Fruit fly (Drosophila melanogaster): ENCODE results near the gene CG4645.

Gene CG4645

dm6 chrX:12917177-12917576 is 7.4 kb downstream of the CG4645 start, which contains the start of gene fne:
Gene fne, plus strand, starts transcription at chrX:12917477.
- no peak for TF ChIP-seq CG32006 (GFP tag; optimal IDR thresholded peaks at IDR 0.05)

dm6 chrX:12919594-12919993 is 9.8 kb downstream of the CG4645 start:
- no peak for TF ChIP-seq pdm3 (GFP tag; optimal IDR thresholded peaks at IDR 0.05)
- no peak for TF ChIP-seq CG32006 (GFP tag; optimal IDR thresholded peaks at IDR 0.05)
- TF ChIP-seq Hr4 (GFP tag; optimal IDR thresholded peaks at IDR 0.05) = no peak
- TF ChIP-seq CG6163 (GFP tag; IDR thresholded peaks at IDR 0.05) = no peak
- no peak for TF ChIP-seq Ets21C (GFP tag; optimal IDR thresholded peaks at IDR 0.05)
- TF ChIP-seq fkh (GFP tag; optimal IDR thresholded peaks at IDR 0.05) = no peak
- TF ChIP-seq CG16779 (tag; optimal IDR thresholded peaks at IDR 0.05) = no peak
- TF ChIP-seq Sox15 (GFP tag; optimal IDR thresholded peaks at IDR 0.05) = no peak
- no peak for TF ChIP-seq dac (GFP tag; optimal IDR thresholded peaks at IDR 0.05)
- no peak for TF ChIP-seq CG7368 (GFP tag; optimal IDR thresholded peaks at IDR 0.05)
- no peak for TF ChIP-seq CG6808 (GFP tag; optimal IDR thresholded peaks at IDR 0.05)
- no peak for TF ChIP-seq Gug (GFP tag; IDR thresholded peaks at IDR 0.05)
- no peak for TF ChIP-seq Smox (GFP tag; optimal IDR thresholded peaks at IDR 0.05)
- TF ChIP-seq CG10669 (GFP tag; optimal IDR thresholded peaks at IDR 0.05) = no peak
- TF ChIP-seq Lpt (GFP tag; optimal IDR thresholded peaks at IDR 0.05) = no peak
- no peak for TF ChIP-seq Blimp-1 (GFP tag; optimal IDR thresholded peaks at IDR 0.05)
- TF ChIP-seq svp (GFP tag) = no peak
- TF ChIP-seq ss (GFP tag; optimal IDR thresholded peaks at IDR 0.05) = no peak

dm6 chrX:12922338-12922737 is 12.6 kb downstream of the CG4645 start:
- TF ChIP-seq CG6854 (GFP tag; optimal IDR thresholded peaks at IDR 0.05) (no peak), dac (GFP tag; optimal IDR thresholded peaks at IDR 0.05) (no peak), spab (GFP tag; optimal IDR thresholded peaks at IDR 0.05) (no peak)

- TF ChIP-seq pdm3 (GFP tag; optimal IDR thresholded peaks at IDR 0.05) (peak; percentile 3), CG8319 (GFP tag; optimal IDR thresholded peaks at IDR 0.05) (no peak), salr (GFP tag; optimal IDR thresholded peaks at IDR 0.05) (no peak), CG34406 (GFP tag; optimal IDR thresholded peaks at IDR 0.05) (no peak), esn (GFP tag; optimal IDR thresholded peaks at IDR 0.05) (peak; percentile 43), Smox (GFP tag; optimal IDR thresholded peaks at IDR 0.05) (peak; percentile 2), cyc (GFP tag; optimal IDR thresholded peaks at IDR 0.05) (peak; percentile 14), achi (GFP tag; optimal IDR thresholded peaks at IDR 0.05) (no peak), CG11762 (GFP tag; optimal IDR thresholded peaks at IDR 0.05; ENCODE audit: insufficient read depth) (no peak), Met (GFP tag; optimal IDR thresholded peaks at IDR 0.05) (no peak), topi (GFP tag; optimal IDR thresholded peaks at IDR 0.05) (peak; percentile 36), lz (GFP tag; optimal IDR thresholded peaks at IDR 0.05) (peak; percentile 3), Eip93F (GFP tag; optimal IDR thresholded peaks at IDR 0.05) (no peak), Eip78C (GFP tag) (peak; percentile 74), Sox102F (GFP tag; optimal IDR thresholded peaks at IDR 0.05) (peak; percentile 12), CG11294 (GFP tag; IDR thresholded peaks at IDR 0.05) (no peak), CG6163 (GFP tag; IDR thresholded peaks at IDR 0.05) (peak; percentile 36; the same call in 1 of the 3 replicates), Blimp-1 (GFP tag; optimal IDR thresholded peaks at IDR 0.05) (peak; percentile 18), ss (GFP tag; optimal IDR thresholded peaks at IDR 0.05) (peak in 1 of 2 experiments; percentile 0), svp (GFP tag) (peak; percentile 68), vri (GFP tag; optimal IDR thresholded peaks at IDR 0.05) (no peak), CG31627 (GFP tag; optimal IDR thresholded peaks at IDR 0.05) (peak; percentile 2), Sox14 (GFP tag; optimal IDR thresholded peaks at IDR 0.05) (peak; percentile 1), net (GFP tag; optimal IDR thresholded peaks at IDR 0.05) (no peak), dac (GFP tag; optimal IDR thresholded peaks at IDR 0.05) (no peak)
Measured at dm6 chrX:12923258-12923901, 13.6 kb downstream of the CG4645 start.
